Fruit fly (Drosophila melanogaster) whole organism, pupa: Measurements from ENCODE around the gene CG7300.
A peak's percentile ranks its signal among the peaks of the same experiment; 100 is the strongest.

Experiments
- CG12605 ChIP-seq: fragments of 200-800 bp; sonication (Bioruptor generic); IDR thresholded peaks from 2 replicates; pipeline ENCODE4 v1.3.6; 2022; ENCODE audit warnings: missing biosample characterization, missing genetic modification characterization
- CG4496 ChIP-seq: fragments of 200-800 bp; sonication (Bioruptor generic); IDR thresholded peaks from 3 replicates; pipeline ENCODE4 v1.3.6; 2022; ENCODE audit warnings: missing biosample characterization, missing genetic modification characterization
- CG8159 ChIP-seq: fragments of 200-800 bp; sonication (Bioruptor generic); optimal IDR thresholded peaks from 3 replicates; lab custom pipeline; 2018; ENCODE audit warnings: missing biosample characterization, mild to moderate bottlenecking, missing genetic modification characterization, moderate library complexity
- CG8301 ChIP-seq: fragments of 200-800 bp; sonication (Bioruptor generic); optimal IDR thresholded peaks from 2 replicates; lab custom pipeline; 2018; ENCODE audit warnings: missing biosample characterization, mild to moderate bottlenecking, missing genetic modification characterization
- Ets98B ChIP-seq: fragments of 200-800 bp; sonication (Bioruptor generic); IDR thresholded peaks from 2 replicates; pipeline ENCODE4 v1.3.6; 2022; ENCODE audit warnings: missing biosample characterization, missing genetic modification characterization
- Pif1B ChIP-seq: fragments of 200-800 bp; sonication (Bioruptor generic); optimal IDR thresholded peaks from 3 replicates; lab custom pipeline; 2016; ENCODE audit warnings: missing biosample characterization, missing genetic modification characterization
- gl ChIP-seq: fragments of 200-800 bp; sonication (Bioruptor generic); optimal IDR thresholded peaks from 2 replicates; lab custom pipeline; 2018; ENCODE audit warnings: missing biosample characterization, mild to moderate bottlenecking, missing genetic modification characterization
- rn ChIP-seq: fragments of 200-800 bp; sonication (Bioruptor generic); IDR thresholded peaks from 2 replicates; pipeline ENCODE4 v1.3.6; 2022; ENCODE audit warnings: missing biosample characterization, missing genetic modification characterization

DNA sequence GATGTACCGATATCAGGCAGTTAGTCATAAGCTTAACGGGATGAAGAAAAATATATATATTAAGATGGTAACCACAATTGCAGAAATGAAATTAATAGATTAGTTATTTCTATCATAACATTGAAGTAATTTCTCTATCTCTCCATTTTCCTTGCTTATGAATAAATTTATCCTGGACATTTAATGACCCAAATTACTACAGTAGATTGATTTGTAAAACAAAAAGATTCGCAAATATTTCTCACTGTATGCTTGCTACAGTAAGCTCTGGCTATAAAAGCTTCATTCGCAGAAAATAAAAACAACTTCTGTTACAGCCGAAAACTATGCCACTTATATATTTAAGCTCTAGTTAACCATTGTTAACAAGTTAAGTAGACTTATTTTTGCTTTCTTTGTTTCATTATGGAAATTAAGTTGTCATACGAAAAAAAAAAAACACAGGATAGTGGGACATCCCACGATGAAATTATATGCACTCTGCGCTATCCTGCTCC lies 17.2 kb downstream of the CG7300 start, which contains the start of gene CG17105:
- TF ChIP-seq CG12605 (GFP tag; lab: Robert Waterston, UW) = no peak
- TF ChIP-seq Ets98B (GFP tag; lab: Robert Waterston, UW) = no peak
- TF ChIP-seq CG8159 (tag; lab: Kevin White, UChicago) = no peak
- no peak for TF ChIP-seq CG8301 (tag; lab: Kevin White, UChicago)
- no peak for TF ChIP-seq rn (GFP tag; lab: Robert Waterston, UW)
- TF ChIP-seq Pif1B (GFP tag; lab: Kevin White, UChicago) = no peak
- TF ChIP-seq CG4496 = 0 out of 3 replicates have a peak, but pooled peaks have one; percentile 20
- no peak for TF ChIP-seq gl (tag; lab: Kevin White, UChicago)
